Worm (Caenorhabditis elegans): ENCODE measurements around the gene K03B4.9.

K03B4.9 gene

DNA sequence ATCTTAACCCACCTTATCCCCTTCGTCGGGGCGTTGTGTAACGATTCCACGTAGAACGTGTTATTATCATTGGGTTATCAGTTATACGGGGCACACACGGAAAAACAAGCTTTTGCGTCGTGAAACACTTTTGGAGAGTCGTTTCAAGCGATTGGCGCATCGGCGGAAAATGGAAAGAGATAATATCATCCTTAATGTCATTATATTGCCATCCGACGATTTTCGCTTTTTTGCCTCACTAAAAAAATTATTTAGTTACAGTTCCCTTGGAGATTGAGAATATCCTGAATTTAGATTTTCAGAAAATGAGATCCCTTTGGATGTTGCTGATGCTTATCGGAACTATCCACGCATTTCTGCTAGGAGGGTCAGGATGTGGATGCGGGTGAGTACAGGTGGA, 23.9 kb downstream of the K03B4.9 start, which contains the start of gene F41F3.8:
Gene F41F3.8 (plus strand): TSS at position 301 of the 400 bp plus-strand sequence.
- TF ChIP-seq sem-2 (GFP tag; optimal IDR thresholded peaks at IDR 0.05) (no peak), ces-1 (GFP tag; optimal IDR thresholded peaks at IDR 0.05) (no peak), mls-2 (tag; optimal IDR thresholded peaks at IDR 0.05) (no peak), drap-1 (GFP tag; optimal IDR thresholded peaks at IDR 0.05) (no peak), snpc-4 (tag; optimal IDR thresholded peaks at IDR 0.05) (no peak), nhr-12 (tag; optimal IDR thresholded peaks at IDR 0.05) (no peak), pha-4 (tag; optimal IDR thresholded peaks at IDR 0.05) (no peak), elt-1 (tag; optimal IDR thresholded peaks at IDR 0.05; ENCODE audit: borderline replicate concordance, insufficient read depth) (no peak), nhr-2 (tag; optimal IDR thresholded peaks at IDR 0.05) (no peak), blmp-1 (tag; optimal IDR thresholded peaks at IDR 0.05) (no peak), nhr-76 (tag; optimal IDR thresholded peaks at IDR 0.05) (no peak), hlh-1 (tag; optimal IDR thresholded peaks at IDR 0.05) (no peak), M03D4.4 (tag; optimal IDR thresholded peaks at IDR 0.05) (no peak), nhr-28 (tag; optimal IDR thresholded peaks at IDR 0.05) (no peak), nhr-237 (tag; optimal IDR thresholded peaks at IDR 0.05) (no peak), tbx-8 (GFP tag; optimal IDR thresholded peaks at IDR 0.05) (no peak), mab-5 (tag; optimal IDR thresholded peaks at IDR 0.05) (no peak), unc-120 (tag; optimal IDR thresholded peaks at IDR 0.05; ENCODE audit: poor library complexity, severe bottlenecking) (no peak)

DNA sequence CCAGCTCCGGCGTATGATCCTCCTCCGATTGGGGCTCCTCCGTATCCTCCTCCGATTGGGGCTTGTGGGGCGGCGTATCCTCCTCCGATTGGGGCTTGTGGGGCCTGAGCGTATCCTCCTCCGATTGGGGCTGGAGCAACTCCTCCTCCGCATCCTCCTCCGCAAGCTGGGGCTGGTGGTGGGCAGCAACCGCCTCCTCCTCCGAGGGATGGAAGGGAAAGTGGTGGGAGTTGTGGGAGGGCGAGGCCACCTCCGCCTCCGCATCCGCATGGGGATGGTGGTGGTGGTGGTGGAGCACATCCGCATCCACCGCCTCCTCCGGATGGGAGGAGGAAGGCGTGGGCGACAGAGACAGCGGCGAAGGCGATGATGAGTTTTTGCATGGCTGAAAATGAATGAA, 24.5 kb downstream of the K03B4.9 start, which contains the start of gene F41F3.3:
Gene F41F3.3 (minus strand): TSS at position 383 of the 400 bp plus-strand sequence.
- peak; percentile 18 for TF ChIP-seq unc-120 (tag; optimal IDR thresholded peaks at IDR 0.05; ENCODE audit: poor library complexity, severe bottlenecking)
- no peak for TF ChIP-seq mep-1 (tag; optimal IDR thresholded peaks at IDR 0.05)
- peak; percentile 14 for TF ChIP-seq sem-2 (GFP tag; optimal IDR thresholded peaks at IDR 0.05)
- no peak for TF ChIP-seq ztf-11 (tag; optimal IDR thresholded peaks at IDR 0.05)
- no peak for TF ChIP-seq nhr-76 (tag; optimal IDR thresholded peaks at IDR 0.05)
- TF ChIP-seq cnd-1 (tag; optimal IDR thresholded peaks at IDR 0.05), result no peak
- no peak for TF ChIP-seq unc-39 (tag; optimal IDR thresholded peaks at IDR 0.05)
- TF ChIP-seq mab-5 (tag; optimal IDR thresholded peaks at IDR 0.05), result no peak
- TF ChIP-seq flh-1 (GFP tag; optimal IDR thresholded peaks at IDR 0.05), result no peak
- no peak for TF ChIP-seq ham-2 (GFP tag; optimal IDR thresholded peaks at IDR 0.05)
- TF ChIP-seq elt-3 (tag; optimal IDR thresholded peaks at IDR 0.05), result no peak
- no peak for TF ChIP-seq snpc-4 (tag; optimal IDR thresholded peaks at IDR 0.05)
- peak; percentile 68 for TF ChIP-seq mls-2 (tag; optimal IDR thresholded peaks at IDR 0.05)
- TF ChIP-seq sptf-1 (tag; optimal IDR thresholded peaks at IDR 0.05), result peak; percentile 64
- TF ChIP-seq nhr-12 (tag; optimal IDR thresholded peaks at IDR 0.05), result no peak
- no peak for TF ChIP-seq ceh-83 (GFP tag; optimal IDR thresholded peaks at IDR 0.05)
- no peak for TF ChIP-seq elt-1 (tag; optimal IDR thresholded peaks at IDR 0.05; ENCODE audit: borderline replicate concordance, insufficient read depth)
- no peak for TF ChIP-seq nhr-28 (tag; optimal IDR thresholded peaks at IDR 0.05)
- TF ChIP-seq ces-1 (GFP tag; optimal IDR thresholded peaks at IDR 0.05), result no peak
- TF ChIP-seq nhr-2 (tag; optimal IDR thresholded peaks at IDR 0.05), result no peak
- TF ChIP-seq ceh-43 (GFP tag; optimal IDR thresholded peaks at IDR 0.05), result no peak
- no peak for TF ChIP-seq lsy-2 (tag; optimal IDR thresholded peaks at IDR 0.05)
- TF ChIP-seq unc-62 (GFP tag; optimal IDR thresholded peaks at IDR 0.05), result no peak
- TF ChIP-seq M03D4.4 (tag; optimal IDR thresholded peaks at IDR 0.05), result peak; percentile 34
- no peak for TF ChIP-seq pha-4 (tag; optimal IDR thresholded peaks at IDR 0.05)
- no peak for TF ChIP-seq ceh-39 (tag; optimal IDR thresholded peaks at IDR 0.05)
- TF ChIP-seq tbx-8 (GFP tag; optimal IDR thresholded peaks at IDR 0.05), result no peak
- TF ChIP-seq lin-13 (tag; optimal IDR thresholded peaks at IDR 0.05), result no peak
- TF ChIP-seq hlh-1 (tag; optimal IDR thresholded peaks at IDR 0.05), result no peak
- no peak for TF ChIP-seq blmp-1 (tag; optimal IDR thresholded peaks at IDR 0.05)
- no peak for TF ChIP-seq zip-8 (tag; optimal IDR thresholded peaks at IDR 0.05)
- peak; percentile 57 for TF ChIP-seq bed-3 (GFP tag; optimal IDR thresholded peaks at IDR 0.05)
- TF ChIP-seq drap-1 (GFP tag; optimal IDR thresholded peaks at IDR 0.05), result peak; percentile 15
- TF ChIP-seq nhr-237 (tag; optimal IDR thresholded peaks at IDR 0.05), result no peak
- TF ChIP-seq lin-32 (GFP tag; optimal IDR thresholded peaks at IDR 0.05), result peak; percentile 23

DNA sequence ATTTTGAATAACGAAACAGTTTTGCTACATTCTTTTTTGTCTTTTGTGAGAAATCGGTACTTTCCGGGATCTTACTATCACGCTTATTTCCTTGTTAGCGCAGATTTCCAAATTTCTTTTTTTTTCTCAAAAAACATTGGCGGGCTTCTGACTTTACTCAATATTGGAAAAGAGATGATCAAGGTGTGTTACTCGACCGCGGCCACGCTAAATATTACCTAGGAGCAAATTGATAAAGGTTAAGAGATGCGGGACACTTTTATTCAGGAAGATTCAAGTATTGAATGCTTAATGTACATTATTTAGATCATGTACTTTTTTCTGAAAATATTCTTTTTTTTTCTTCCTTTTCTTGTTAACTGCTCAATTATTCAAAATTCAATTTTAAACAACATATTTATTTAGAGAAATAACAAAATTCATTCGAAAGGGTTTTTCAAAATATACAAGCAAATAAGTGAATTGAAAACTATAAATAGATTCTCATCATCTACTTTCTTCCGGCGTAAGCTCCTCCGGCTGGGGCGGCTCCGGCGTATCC, 25.0 kb downstream of the K03B4.9 start:
- TF ChIP-seq hlh-1 (tag; optimal IDR thresholded peaks at IDR 0.05) (no peak), mep-1 (tag; optimal IDR thresholded peaks at IDR 0.05) (no peak), nhr-237 (tag; optimal IDR thresholded peaks at IDR 0.05) (peak; percentile 55), M03D4.4 (tag; optimal IDR thresholded peaks at IDR 0.05) (no peak)
